Fruit fly (Drosophila melanogaster): ENCODE measurements around the gene RhoGEF3.

The RhoGEF3 gene

dm6 chr3L:347641-348405, 70.6 kb downstream of the RhoGEF3 start (continued):
- peak; percentile 26 for TF ChIP-seq CG15269 (tag; optimal IDR thresholded peaks at IDR 0.05)
- TF ChIP-seq Hmr (GFP tag; optimal IDR thresholded peaks at IDR 0.05), result peak; percentile 15
- TF ChIP-seq CG7556 (GFP tag; optimal IDR thresholded peaks at IDR 0.05), result peak; percentile 61
- no peak for TF ChIP-seq CG14860 (GFP tag; IDR thresholded peaks at IDR 0.05; ENCODE audit: partially characterized antibody)
- TF ChIP-seq CG10979 (tag; optimal IDR thresholded peaks at IDR 0.05), result peak; percentile 86
- peak; percentile 29 for TF ChIP-seq Ets97D (GFP tag; optimal IDR thresholded peaks at IDR 0.05)
- TF ChIP-seq Scr (GFP tag; IDR thresholded peaks at IDR 0.05; ENCODE audit: partially characterized antibody), result no peak
- no peak for TF ChIP-seq CG7987 (GFP tag; optimal IDR thresholded peaks at IDR 0.05)
- TF ChIP-seq CG8388 (GFP tag; optimal IDR thresholded peaks at IDR 0.05), result peak; percentile 65
- no peak for TF ChIP-seq CG4404 (GFP tag; IDR thresholded peaks at IDR 0.05)
- TF ChIP-seq exex (tag; optimal IDR thresholded peaks at IDR 0.05), result no peak
- TF ChIP-seq CG34422 (GFP tag; IDR thresholded peaks at IDR 0.05), result peak; percentile 67; the same call in 1 of the 3 replicates
- no peak for TF ChIP-seq CG4328 (GFP tag; optimal IDR thresholded peaks at IDR 0.05)
- TF ChIP-seq D19B (GFP tag; optimal IDR thresholded peaks at IDR 0.05), result no peak
- TF ChIP-seq CG4854 (GFP tag; optimal IDR thresholded peaks at IDR 0.05), result no peak
- no peak for TF ChIP-seq CG10147 (GFP tag; optimal IDR thresholded peaks at IDR 0.05)
- peak; percentile 63 for TF ChIP-seq CG6813 (GFP tag; optimal IDR thresholded peaks at IDR 0.05)
- TF ChIP-seq CG10565 (GFP tag; optimal IDR thresholded peaks at IDR 0.05), result no peak
- no peak for TF ChIP-seq CG11560 (tag; IDR thresholded peaks at IDR 0.05)
- TF ChIP-seq fd3F (GFP tag; optimal IDR thresholded peaks at IDR 0.05), result no peak
- peak; percentile 26 for TF ChIP-seq CTCF (GFP tag; optimal IDR thresholded peaks at IDR 0.05)
- TF ChIP-seq CG1233 (GFP tag; optimal IDR thresholded peaks at IDR 0.05), result peak; percentile 67
- TF ChIP-seq ind (GFP tag; optimal IDR thresholded peaks at IDR 0.05), result peak; percentile 81
- peak; percentile 80 for TF ChIP-seq Xbp1 (GFP tag; optimal IDR thresholded peaks at IDR 0.05)
- TF ChIP-seq jigr1 (GFP tag; IDR thresholded peaks at IDR 0.05), result 0 out of 3 replicates have a peak, but pooled peaks have one; percentile 54
- no peak for TF ChIP-seq klu (GFP tag; IDR thresholded peaks at IDR 0.05)
- TF ChIP-seq CG12942 (GFP tag; optimal IDR thresholded peaks at IDR 0.05), result peak; percentile 77
- peak; percentile 53; the same call in 2 of the 3 replicates for TF ChIP-seq CG14050 (GFP tag; IDR thresholded peaks at IDR 0.05)
- peak; percentile 69 for TF ChIP-seq CG6254 (GFP tag; optimal IDR thresholded peaks at IDR 0.05)
- TF ChIP-seq Lpt (GFP tag; optimal IDR thresholded peaks at IDR 0.05), result no peak
- peak in 1 of 2 experiments; percentile 50 for TF ChIP-seq crp (GFP tag; optimal IDR thresholded peaks at IDR 0.05)
- peak; percentile 67 for TF ChIP-seq Atf-2 (GFP tag; optimal IDR thresholded peaks at IDR 0.05)
- TF ChIP-seq ATbp (GFP tag; optimal IDR thresholded peaks at IDR 0.05), result peak; percentile 85
- no peak for TF ChIP-seq CG2120 (GFP tag; optimal IDR thresholded peaks at IDR 0.05)
- peak; percentile 74 for TF ChIP-seq CG10366 (GFP tag; IDR thresholded peaks at IDR 0.05)
- TF ChIP-seq CG11504 (tag; optimal IDR thresholded peaks at IDR 0.05), result peak; percentile 75
- TF ChIP-seq CG6175 (GFP tag; IDR thresholded peaks at IDR 0.05), result no peak
- peak; percentile 80 to 92 for TF ChIP-seq bsh (GFP tag; optimal IDR thresholded peaks at IDR 0.05)
- no peak for TF ChIP-seq Bgb (GFP tag; IDR thresholded peaks at IDR 0.05; ENCODE audit: partially characterized antibody)
- TF ChIP-seq CG1647 (GFP tag; optimal IDR thresholded peaks at IDR 0.05), result peak; percentile 53
- 0 out of 3 replicates have a peak, but pooled peaks have one; percentile 19 for TF ChIP-seq Mrtf (GFP tag; IDR thresholded peaks at IDR 0.05)
- TF ChIP-seq MBD-R2 (GFP tag; IDR thresholded peaks at IDR 0.05), result no peak
- peak; percentile 86 for TF ChIP-seq vvl (GFP tag; IDR thresholded peaks at IDR 0.05)
- TF ChIP-seq E2f2 (GFP tag; IDR thresholded peaks at IDR 0.05), result peak; percentile 28; the same call in 1 of the 2 replicates
- TF ChIP-seq bowl (GFP tag; IDR thresholded peaks at IDR 0.05), result no peak
- peak; percentile 40 for TF ChIP-seq CG17186 (GFP tag; optimal IDR thresholded peaks at IDR 0.05)
- TF ChIP-seq CG7928 (GFP tag; optimal IDR thresholded peaks at IDR 0.05), result no peak
- no peak for TF ChIP-seq Taf1 (GFP tag; IDR thresholded peaks at IDR 0.05)
- TF ChIP-seq ranshi (GFP tag; IDR thresholded peaks at IDR 0.05), result peak; percentile 55; the same call in 1 of the 2 replicates

Measured in whole organism, embryonic.